Worm (Caenorhabditis elegans) whole organism, late embryonic: ENCODE results near the gene srw-61.

ENCODE experiments used
- C08G9.2 ChIP-seq: sonication (generic microtip); optimal IDR thresholded peaks from 2 replicates; lab custom pipeline; 2016; ENCODE audit warnings: mild to moderate bottlenecking, missing genetic modification characterization, moderate library complexity, missing compliant biosample characterization
- K02D7.2 ChIP-seq: sonication (generic microtip); optimal IDR thresholded peaks from 2 replicates; lab custom pipeline; 2017; ENCODE audit warnings: mild to moderate bottlenecking, missing genetic modification characterization, missing compliant biosample characterization
- K09A11.1 ChIP-seq: sonication (generic microtip); optimal IDR thresholded peaks from 2 replicates; lab custom pipeline; 2017; ENCODE audit warnings: antibody characterized with exemption, mild to moderate bottlenecking, missing genetic modification characterization, missing compliant biosample characterization; ENCODE audit not compliant: insufficient read depth
- Y22D7AL.16 ChIP-seq: sonication (generic microtip); optimal IDR thresholded peaks from 2 replicates; lab custom pipeline; 2016; ENCODE audit warnings: missing genetic modification characterization, missing compliant biosample characterization
- ahr-1 ChIP-seq: sonication (generic microtip); optimal IDR thresholded peaks from 2 replicates; lab custom pipeline; 2016; ENCODE audit warnings: missing genetic modification characterization, missing compliant biosample characterization
- ama-1 ChIP-seq: fragments of 150-350 bp; optimal IDR thresholded peaks from 2 replicates; lab custom pipeline; 2014
- ceh-14 ChIP-seq: sonication (generic microtip); optimal IDR thresholded peaks from 2 replicates; lab custom pipeline; 2016; ENCODE audit warnings: missing genotype, missing genetic modification characterization, missing compliant biosample characterization
- ceh-18 ChIP-seq: sonication (generic microtip); optimal IDR thresholded peaks from 2 replicates; lab custom pipeline; 2016; ENCODE audit warnings: missing genetic modification characterization, missing compliant biosample characterization
- ceh-19 ChIP-seq: fragments of 200-800 bp; sonication (Bioruptor generic); optimal IDR thresholded peaks from 2 replicates; lab custom pipeline; 2018; ENCODE audit warnings: mild to moderate bottlenecking, missing genetic modification characterization, missing compliant biosample characterization
- ceh-24 ChIP-seq: sonication (generic microtip); optimal IDR thresholded peaks from 2 replicates; lab custom pipeline; 2016; ENCODE audit warnings: mild to moderate bottlenecking, missing genetic modification characterization, missing compliant biosample characterization
- ceh-30 ChIP-seq: fragments of 150-350 bp; optimal IDR thresholded peaks from 2 replicates; lab custom pipeline; 2014; ENCODE audit warnings: missing biosample characterization, missing genetic modification characterization
- ceh-9 ChIP-seq: sonication (generic microtip); optimal IDR thresholded peaks from 2 replicates; lab custom pipeline; 2016; ENCODE audit warnings: mild to moderate bottlenecking, missing genetic modification characterization, inconsistent platforms, missing compliant biosample characterization
- dmd-4 ChIP-seq: sonication (generic microtip); optimal IDR thresholded peaks from 2 replicates; lab custom pipeline; 2016; ENCODE audit warnings: borderline replicate concordance, missing genetic modification characterization, missing compliant biosample characterization
- elt-2 ChIP-seq: sonication (generic microtip); optimal IDR thresholded peaks from 2 replicates; lab custom pipeline; 2016; ENCODE audit warnings: missing genetic modification reagents, missing genetic modification characterization, missing compliant biosample characterization
- elt-4 ChIP-seq: sonication (generic microtip); optimal IDR thresholded peaks from 2 replicates; lab custom pipeline; 2016; ENCODE audit warnings: missing genetic modification characterization, missing compliant biosample characterization
- eyg-1 ChIP-seq: sonication (generic microtip); optimal IDR thresholded peaks from 2 replicates; lab custom pipeline; 2016; ENCODE audit warnings: missing genotype, missing genetic modification characterization, missing compliant biosample characterization
- hlh-13 ChIP-seq: fragments of 200-800 bp; sonication (Bioruptor generic); optimal IDR thresholded peaks from 2 replicates; lab custom pipeline; 2018; ENCODE audit warnings: mild to moderate bottlenecking, missing genetic modification characterization, missing compliant biosample characterization
- hlh-15 ChIP-seq: sonication (generic microtip); optimal IDR thresholded peaks from 2 replicates; lab custom pipeline; 2016; ENCODE audit warnings: missing genetic modification characterization, missing compliant biosample characterization
- hlh-8 ChIP-seq: sonication (generic microtip); optimal IDR thresholded peaks from 2 replicates; lab custom pipeline; 2016; ENCODE audit warnings: missing genotype, missing genetic modification characterization, missing compliant biosample characterization
- madf-2 ChIP-seq: sonication (generic microtip); optimal IDR thresholded peaks from 2 replicates; lab custom pipeline; 2017; ENCODE audit warnings: missing genetic modification characterization, missing compliant biosample characterization
- nhr-11 ChIP-seq: fragments of 150-350 bp; optimal IDR thresholded peaks from 2 replicates; lab custom pipeline; 2014; ENCODE audit warnings: missing biosample characterization, missing genetic modification characterization
- nhr-232 ChIP-seq: sonication (generic microtip); optimal IDR thresholded peaks from 2 replicates; lab custom pipeline; 2016; ENCODE audit warnings: missing genetic modification characterization, missing compliant biosample characterization
- pag-3 ChIP-seq: sonication (generic microtip); optimal IDR thresholded peaks from 2 replicates; lab custom pipeline; 2016; ENCODE audit warnings: missing compliant biosample characterization, missing genetic modification characterization, borderline replicate concordance
- pat-9 ChIP-seq: fragments of 200-800 bp; sonication (Bioruptor generic); optimal IDR thresholded peaks from 2 replicates; lab custom pipeline; 2018; ENCODE audit warnings: mild to moderate bottlenecking, missing genetic modification characterization, moderate library complexity, missing compliant biosample characterization
- pha-4 ChIP-seq: fragments of 150-350 bp; optimal IDR thresholded peaks from 2 replicates; lab custom pipeline; 2018; ENCODE audit warnings: missing biosample characterization, missing genetic modification reagents, missing genetic modification characterization
- pros-1 ChIP-seq: fragments of 150-350 bp; optimal IDR thresholded peaks from 2 replicates; lab custom pipeline; 2014; ENCODE audit warnings: missing biosample characterization, missing genetic modification reagents, missing genetic modification characterization
- ref-2 ChIP-seq: sonication (generic microtip); optimal IDR thresholded peaks from 2 replicates; lab custom pipeline; 2016; ENCODE audit warnings: missing genetic modification characterization, missing compliant biosample characterization
- rnt-1 ChIP-seq: sonication (generic microtip); optimal IDR thresholded peaks from 2 replicates; lab custom pipeline; 2016; ENCODE audit warnings: missing genetic modification characterization, missing compliant biosample characterization
- sdc-2 ChIP-seq: sonication (generic microtip); optimal IDR thresholded peaks from 2 replicates; lab custom pipeline; 2016; ENCODE audit warnings: missing genotype, missing genetic modification characterization, missing compliant biosample characterization
- sox-2 ChIP-seq: fragments of 200-800 bp; sonication (Bioruptor generic); IDR thresholded peaks from 2 replicates; pipeline ENCODE4 v1.3.6; 2022; ENCODE audit warnings: missing genetic modification reagents, missing genetic modification characterization, missing compliant biosample characterization
- syd-9 ChIP-seq: sonication (generic microtip); optimal IDR thresholded peaks from 2 replicates; lab custom pipeline; 2016; ENCODE audit warnings: mild to moderate bottlenecking, missing genetic modification characterization, moderate library complexity, missing compliant biosample characterization
- unc-55 ChIP-seq: sonication (generic microtip); optimal IDR thresholded peaks from 2 replicates; lab custom pipeline; 2017; ENCODE audit warnings: missing biosample characterization, missing genetic modification reagents, missing genetic modification characterization
- unc-86 ChIP-seq: sonication (generic microtip); optimal IDR thresholded peaks from 2 replicates; lab custom pipeline; 2016; ENCODE audit warnings: missing genetic modification characterization, missing compliant biosample characterization
- zip-5 ChIP-seq: sonication (generic microtip); optimal IDR thresholded peaks from 2 replicates; lab custom pipeline; 2016; ENCODE audit warnings: missing genetic modification characterization, missing compliant biosample characterization

Gene srw-61

ce11 chrIV:16236827-16237226, 1.6 kb downstream of the srw-61 start:
- TF ChIP-seq unc-86 (tag; lab: Kevin White, UChicago) (no peak), C08G9.2 (no peak), pha-4 (no peak), pag-3 (no peak), ceh-30 (tag; lab: Kevin White, UChicago) (no peak), elt-2 (tag; lab: Kevin White, UChicago) (no peak)

- TF ChIP-seq syd-9 (tag; lab: Kevin White, UChicago) = no peak
- TF ChIP-seq, all 69 proteins: peak for 0
These were observed 5.4 kb downstream of the srw-61 start, which contains the start of the genes hpa-1 and irld-39 for ce11 chrIV:16233028-16233427. hpa-1 (minus strand) TSS chrIV:16233128. irld-39 (plus strand) TSS chrIV:16233148.

ce11 chrIV:16230464-16230863, 8.0 kb downstream of the srw-61 start:
- TF ChIP-seq nhr-232 (tag; lab: Kevin White, UChicago) = no peak
- no peak for TF ChIP-seq hlh-15
- TF ChIP-seq eyg-1 (tag; lab: Kevin White, UChicago) = no peak
- TF ChIP-seq unc-86 (tag; lab: Kevin White, UChicago) = no peak
- TF ChIP-seq ceh-9 = no peak
- no peak for TF ChIP-seq pat-9
- no peak for TF ChIP-seq ceh-19 (GFP tag; lab: Kevin White, UChicago)
- TF ChIP-seq madf-2 (tag; lab: Kevin White, UChicago) = no peak
- no peak for TF ChIP-seq K09A11.1 (tag; lab: Kevin White, UChicago)
- TF ChIP-seq dmd-4 (tag; lab: Kevin White, UChicago) = no peak
- no peak for TF ChIP-seq ceh-24 (tag; lab: Kevin White, UChicago)
- no peak for TF ChIP-seq nhr-11 (tag; lab: Kevin White, UChicago)

ce11 chrIV:16225747-16226146, 12.7 kb downstream of the srw-61 start, which contains the start of gene H25K10.4:
H25K10.4 (plus strand) TSS chrIV:16226047.
- TF ChIP-seq ceh-18 (tag; lab: Kevin White, UChicago) (no peak), pha-4 (no peak), elt-4 (tag; lab: Kevin White, UChicago) (no peak), hlh-8 (no peak), Y22D7AL.16 (tag; lab: Kevin White, UChicago) (no peak), hlh-15 (no peak)

ce11 chrIV:16221559-16221958, 16.9 kb downstream of the srw-61 start, which contains the start of gene srv-11:
srv-11 (minus strand) TSS chrIV:16221659.
- TF ChIP-seq nhr-232 (tag; lab: Kevin White, UChicago) (no peak), nhr-11 (tag; lab: Kevin White, UChicago) (no peak), sdc-2 (tag; lab: Kevin White, UChicago) (no peak), pros-1 (tag; lab: Kevin White, UChicago) (no peak)

- TF ChIP-seq hlh-13 (GFP tag; lab: Kevin White, UChicago) (no peak), ceh-18 (tag; lab: Kevin White, UChicago) (no peak), elt-4 (tag; lab: Kevin White, UChicago) (no peak), pat-9 (no peak), ama-1 (lab: Kevin White, UChicago) (no peak), zip-5 (no peak), sox-2 (GFP tag; lab: Robert Waterston, UW) (no peak), unc-55 (GFP tag; lab: Kevin White, UChicago) (no peak), ref-2 (tag; lab: Kevin White, UChicago) (no peak), ceh-14 (no peak), ahr-1 (tag; lab: Kevin White, UChicago) (no peak), ceh-30 (tag; lab: Kevin White, UChicago) (no peak), rnt-1 (tag; lab: Kevin White, UChicago) (no peak), K02D7.2 (no peak), pag-3 (no peak)
These were observed 17.8 kb downstream of the srw-61 start for ce11 chrIV:16220688-16221087.
